Worm (Caenorhabditis elegans) whole organism, L4 larva: ENCODE data around the gene Y105C5B.1413.

Experiments
- D1046.2 ChIP-seq: fragments of 200-800 bp; sonication (Bioruptor generic); IDR thresholded peaks from 2 replicates; pipeline ENCODE4 v1.3.6; 2022; ENCODE audit warnings: missing genetic modification characterization, missing compliant biosample characterization
- F10B5.3 ChIP-seq: sonication (generic microtip); optimal IDR thresholded peaks from 2 replicates; lab custom pipeline; 2016; ENCODE audit warnings: mild to moderate bottlenecking, missing genetic modification characterization, missing compliant biosample characterization
- F44E2.7 ChIP-seq: fragments of 200-800 bp; sonication (Bioruptor generic); IDR thresholded peaks from 2 replicates; pipeline ENCODE4 v2.1.2; 2022; ENCODE audit warnings: missing genetic modification characterization, missing compliant biosample characterization
- F49E8.2 ChIP-seq: sonication (generic microtip); optimal IDR thresholded peaks from 2 replicates; lab custom pipeline; 2016; ENCODE audit warnings: missing compliant biosample characterization, mild to moderate bottlenecking, missing genetic modification characterization, borderline replicate concordance
- T26A8.4 ChIP-seq: fragments of 200-800 bp; sonication (Bioruptor generic); IDR thresholded peaks from 2 replicates; pipeline ENCODE4 v1.3.6; 2022; ENCODE audit warnings: missing genetic modification characterization, missing compliant biosample characterization
- aha-1 ChIP-seq: fragments of 150-350 bp; peaks from one replicate; lab custom pipeline; 2014; ENCODE audit warnings: missing biosample characterization, missing genetic modification characterization
- ama-1 ChIP-seq: fragments of 150-350 bp; optimal IDR thresholded peaks from 2 replicates; lab custom pipeline; 2014; ENCODE audit warnings: inconsistent platforms, mixed read lengths
- ceh-20 ChIP-seq: fragments of 200-800 bp; sonication (Bioruptor generic); IDR thresholded peaks from 2 replicates; pipeline ENCODE4 v1.3.6; 2022; ENCODE audit warnings: missing genetic modification reagents, missing genetic modification characterization, missing compliant biosample characterization
- daf-12 ChIP-seq: fragments of 150-350 bp; optimal IDR thresholded peaks from 2 replicates; lab custom pipeline; 2014; ENCODE audit warnings: missing biosample characterization, missing genetic modification reagents, missing genetic modification characterization
- daf-16 ChIP-seq, 3 experiments: sonication (generic microtip); optimal IDR thresholded peaks; 2 replicates each; lab custom pipeline; 2016 to 2017; ENCODE audit warnings: missing genetic modification characterization in 3 of 3, missing genetic modification reagents in 3 of 3, mild to moderate bottlenecking in 2 of 3, missing compliant biosample characterization in 2 of 3, missing biosample characterization in 1 of 3, moderate library complexity in 1 of 3
- daf-8 ChIP-seq: fragments of 200-800 bp; sonication (Bioruptor generic); IDR thresholded peaks from 2 replicates; pipeline ENCODE4 v1.3.6; 2022; ENCODE audit warnings: missing genetic modification characterization, missing compliant biosample characterization
- dmd-6 ChIP-seq: fragments of 200-800 bp; sonication (Bioruptor generic); IDR thresholded peaks from 2 replicates; pipeline ENCODE4 v1.3.6; 2022; ENCODE audit warnings: missing genetic modification reagents, missing genetic modification characterization, missing compliant biosample characterization
- duxl-1 ChIP-seq: sonication (generic microtip); optimal IDR thresholded peaks from 2 replicates; lab custom pipeline; 2016; ENCODE audit warnings: mild to moderate bottlenecking, missing genetic modification characterization, moderate library complexity, missing compliant biosample characterization; ENCODE audit not compliant: poor library complexity
- dve-1 ChIP-seq: sonication (generic microtip); optimal IDR thresholded peaks from 2 replicates; lab custom pipeline; 2017; ENCODE audit warnings: antibody characterized with exemption, mild to moderate bottlenecking, missing genetic modification characterization, missing compliant biosample characterization; ENCODE audit not compliant: insufficient read depth
- egl-43 ChIP-seq: fragments of 200-800 bp; sonication (Bioruptor generic); IDR thresholded peaks from 2 replicates; pipeline ENCODE4 v1.3.6; 2022; ENCODE audit warnings: missing genetic modification reagents, missing genetic modification characterization, missing compliant biosample characterization
- fkh-10 ChIP-seq: fragments of 150-350 bp; optimal IDR thresholded peaks from 2 replicates; lab custom pipeline; 2014; ENCODE audit warnings: missing biosample characterization, missing genetic modification reagents, missing genetic modification characterization
- hlh-11 ChIP-seq: fragments of 200-800 bp; sonication (Bioruptor generic); optimal IDR thresholded peaks from 2 replicates; lab custom pipeline; 2018; ENCODE audit warnings: mild to moderate bottlenecking, missing genetic modification characterization, missing compliant biosample characterization
- hlh-30 ChIP-seq: sonication (generic microtip); optimal IDR thresholded peaks from 2 replicates; lab custom pipeline; 2017; ENCODE audit warnings: antibody characterized with exemption, mild to moderate bottlenecking, missing genetic modification characterization, missing compliant biosample characterization; ENCODE audit not compliant: insufficient read depth
- hmg-1.1 ChIP-seq: fragments of 200-800 bp; sonication (Bioruptor generic); IDR thresholded peaks from 2 replicates; pipeline ENCODE4 v1.3.6; 2022; ENCODE audit warnings: missing genetic modification reagents, missing genetic modification characterization, missing compliant biosample characterization
- lin-38 ChIP-seq: fragments of 200-800 bp; sonication (Bioruptor generic); IDR thresholded peaks from 2 replicates; pipeline ENCODE4 v1.3.6; 2022; ENCODE audit warnings: missing genetic modification reagents, missing genetic modification characterization, missing compliant biosample characterization
- lin-39 ChIP-seq: fragments of 150-350 bp; optimal IDR thresholded peaks from 2 replicates; lab custom pipeline; 2014; ENCODE audit warnings: missing biosample characterization, missing genetic modification reagents, missing genetic modification characterization
- lsy-2 ChIP-seq, 2 experiments: fragments of 150-350 bp in 1 of 2; sonication (generic microtip) in 1 of 2; optimal IDR thresholded peaks; 2 replicates each; lab custom pipeline; 2014 to 2017; ENCODE audit warnings: missing biosample characterization in 2 of 2, missing genetic modification characterization in 2 of 2
- mdt-29 ChIP-seq: fragments of 200-800 bp; sonication (Bioruptor generic); IDR thresholded peaks from 2 replicates; pipeline ENCODE4 v1.3.6; 2022; ENCODE audit warnings: missing genetic modification reagents, missing genetic modification characterization, missing compliant biosample characterization
- mep-1 ChIP-seq: fragments of 150-350 bp; sonication (generic microtip); optimal IDR thresholded peaks from 3 replicates; lab custom pipeline; 2014; ENCODE audit warnings: missing biosample characterization, missing genetic modification characterization
- nhr-102 ChIP-seq: sonication (generic microtip); optimal IDR thresholded peaks from 2 replicates; lab custom pipeline; 2016; ENCODE audit warnings: mild to moderate bottlenecking, missing genetic modification characterization, moderate library complexity, missing compliant biosample characterization
- nhr-11 ChIP-seq: fragments of 150-350 bp; optimal IDR thresholded peaks from 2 replicates; lab custom pipeline; 2014; ENCODE audit warnings: missing biosample characterization, missing genetic modification characterization
- nhr-237 ChIP-seq: sonication (generic microtip); optimal IDR thresholded peaks from 2 replicates; lab custom pipeline; 2017; ENCODE audit warnings: missing biosample characterization, missing genetic modification characterization
- nhr-42 ChIP-seq: fragments of 200-800 bp; sonication (Bioruptor generic); IDR thresholded peaks from 2 replicates; pipeline ENCODE4 v1.3.6; 2022; ENCODE audit warnings: missing genetic modification characterization, missing compliant biosample characterization
- nhr-76 ChIP-seq: fragments of 150-350 bp; optimal IDR thresholded peaks from 2 replicates; lab custom pipeline; 2014; ENCODE audit warnings: missing biosample characterization, missing genetic modification characterization
- nhr-77 ChIP-seq: fragments of 150-350 bp; optimal IDR thresholded peaks from 2 replicates; lab custom pipeline; 2014; ENCODE audit warnings: missing biosample characterization, missing genetic modification characterization
- pha-4 ChIP-seq, 2 experiments: fragments of 150-350 bp in 1 of 2; fragments of 200-800 bp in 1 of 2; sonication (Bioruptor generic) in 1 of 2; IDR thresholded peaks in 1 of 2; optimal IDR thresholded peaks in 1 of 2; 2 replicates each; pipeline versions ENCODE4 v1.3.6 to Lab custom; 2014 to 2022; ENCODE audit warnings: missing genetic modification characterization in 2 of 2, missing genetic modification reagents in 2 of 2, missing biosample characterization in 1 of 2, missing compliant biosample characterization in 1 of 2
- php-3 ChIP-seq: fragments of 200-800 bp; sonication (Bioruptor generic); IDR thresholded peaks from 2 replicates; pipeline ENCODE4 v1.3.6; 2022; ENCODE audit warnings: missing genetic modification reagents, missing genetic modification characterization, missing compliant biosample characterization
- rbr-2 ChIP-seq: sonication (generic microtip); optimal IDR thresholded peaks from 2 replicates; lab custom pipeline; 2016; ENCODE audit warnings: missing genotype, missing genetic modification characterization, missing compliant biosample characterization
- sdz-12 ChIP-seq: fragments of 200-800 bp; sonication (Bioruptor generic); optimal IDR thresholded peaks from 2 replicates; lab custom pipeline; 2018; ENCODE audit warnings: mild to moderate bottlenecking, missing genetic modification characterization, missing compliant biosample characterization
- snpc-1.2 ChIP-seq: fragments of 200-800 bp; sonication (Bioruptor generic); IDR thresholded peaks from 2 replicates; pipeline ENCODE4 v1.3.6; 2022; ENCODE audit warnings: missing genetic modification reagents, missing genetic modification characterization, missing compliant biosample characterization
- unc-62 ChIP-seq, 3 experiments: fragments of 150-350 bp in 1 of 3; sonication (generic microtip); optimal IDR thresholded peaks in 2 of 3; peaks in 1 of 3; 1 replicate in 1 of 3; 2 replicates in 2 of 3; lab custom pipeline; 2014 to 2017; ENCODE audit warnings: missing biosample characterization in 3 of 3, missing genetic modification characterization in 3 of 3, missing genetic modification reagents in 3 of 3, missing genotype in 1 of 3
- zfp-3 ChIP-seq: fragments of 200-800 bp; sonication (Bioruptor generic); conservative IDR thresholded peaks from 2 replicates; pipeline ENCODE4 v1.3.6; 2022; ENCODE audit warnings: missing genetic modification reagents, missing genetic modification characterization, missing compliant biosample characterization

Gene Y105C5B.1413

ce11 chrIV:16167941-16168340 lies 16.5 kb downstream of the Y105C5B.1413 start (continued):
- TF ChIP-seq daf-12: no peak
- TF ChIP-seq lin-38: no peak
- TF ChIP-seq nhr-237 (tag; lab: Kevin White, UChicago): no peak
- TF ChIP-seq ama-1 (lab: Kevin White, UChicago): peak; percentile 48

ce11 chrIV:16167331-16167730 lies 17.1 kb downstream of the Y105C5B.1413 start:
- TF ChIP-seq zfp-3 (peak; percentile 83; the same call in 1 of the 2 replicates), nhr-42 (GFP tag; lab: Robert Waterston, UW) (peak; percentile 72; the same call in 1 of the 2 replicates), F44E2.7 (GFP tag; lab: Robert Waterston, UW) (0 out of 2 replicates have a peak, but pooled peaks have one; percentile 38), nhr-102 (tag; lab: Kevin White, UChicago) (peak; percentile 13), dve-1 (tag; lab: Kevin White, UChicago) (peak; percentile 55), snpc-1.2 (GFP tag; lab: Robert Waterston, UW) (peak; percentile 90), T26A8.4 (GFP tag; lab: Robert Waterston, UW) (peak; percentile 41), ceh-20 (GFP tag; lab: Robert Waterston, UW) (peak; percentile 43; the same call in 1 of the 2 replicates), dmd-6 (GFP tag; lab: Robert Waterston, UW) (peak; percentile 15; the same call in 1 of the 2 replicates), php-3 (0 out of 2 replicates have a peak, but pooled peaks have one; percentile 39), nhr-77 (tag; lab: Kevin White, UChicago) (peak; percentile 13), daf-16 (GFP tag; optimal IDR thresholded peaks at IDR 0.05; lab: Kevin White, UChicago) (peak in 1 of 2 experiments; percentile 28), daf-16 (tag; optimal IDR thresholded peaks at IDR 0.05; lab: Kevin White, UChicago) (peak; percentile 36), sdz-12 (peak; percentile 16), lsy-2 (tag; optimal IDR thresholded peaks at IDR 0.05; lab: Kevin White, UChicago) (peak in 1 of 2 experiments; percentile 6), hlh-11 (tag; lab: Kevin White, UChicago) (peak; percentile 5), hmg-1.1 (GFP tag; lab: Robert Waterston, UW) (peak; percentile 14; the same call in 1 of the 2 replicates), duxl-1 (peak; percentile 62), mep-1 (tag; lab: Kevin White, UChicago) (peak; percentile 69), mdt-29 (GFP tag; lab: Robert Waterston, UW) (peak; percentile 44; the same call in 1 of the 2 replicates)

- peak; percentile 75 for TF ChIP-seq snpc-1.2 (GFP tag; lab: Robert Waterston, UW)
Measured at ce11 chrIV:16154300-16154699, 30.1 kb downstream of the Y105C5B.1413 start.

ce11 chrIV:16147055-16147454 lies 37.4 kb downstream of the Y105C5B.1413 start, which contains the start of gene Y105C5B.25:
TSS of gene Y105C5B.25 (minus strand) at chrIV:16147155.
- peak in 1 of 2 experiments; percentile 69 for TF ChIP-seq unc-62 (GFP tag; optimal IDR thresholded peaks at IDR 0.05 in 1 of 2; lab: Kevin White, UChicago)
- TF ChIP-seq unc-62 (tag; optimal IDR thresholded peaks at IDR 0.05; lab: Kevin White, UChicago): no peak
- TF ChIP-seq daf-8 (GFP tag; lab: Robert Waterston, UW): no peak

ce11 chrIV:16146063-16146462 lies 38.4 kb downstream of the Y105C5B.1413 start:
- TF ChIP-seq egl-43 (GFP tag; lab: Robert Waterston, UW): no peak
- TF ChIP-seq pha-4 (GFP tag; IDR thresholded peaks at IDR 0.05; lab: Robert Waterston, UW): no peak
- no peak for TF ChIP-seq pha-4 (tag; optimal IDR thresholded peaks at IDR 0.05; lab: Kevin White, UChicago)
- no peak for TF ChIP-seq lin-39 (tag; lab: Kevin White, UChicago)
- no peak for TF ChIP-seq nhr-76 (tag; lab: Kevin White, UChicago)
- TF ChIP-seq sdz-12: no peak
- TF ChIP-seq F49E8.2: no peak
- no peak for TF ChIP-seq nhr-11
- no peak for TF ChIP-seq D1046.2 (GFP tag; lab: Robert Waterston, UW)
- peak; percentile 91 for TF ChIP-seq aha-1 (tag; lab: Kevin White, UChicago)
- TF ChIP-seq hlh-30: no peak
- TF ChIP-seq F10B5.3 (tag; lab: Kevin White, UChicago): no peak
- no peak for TF ChIP-seq fkh-10
- peak in 1 of 2 experiments; percentile 67 for TF ChIP-seq unc-62 (GFP tag; optimal IDR thresholded peaks at IDR 0.05 in 1 of 2; lab: Kevin White, UChicago)
- TF ChIP-seq unc-62 (tag; optimal IDR thresholded peaks at IDR 0.05; lab: Kevin White, UChicago): no peak
- TF ChIP-seq rbr-2 (tag; lab: Kevin White, UChicago): no peak
- TF ChIP-seq, all 104 proteins: peak for 2
